Worm (Caenorhabditis elegans): Measurements from ENCODE around the gene str-204.

Gene str-204

DNA sequence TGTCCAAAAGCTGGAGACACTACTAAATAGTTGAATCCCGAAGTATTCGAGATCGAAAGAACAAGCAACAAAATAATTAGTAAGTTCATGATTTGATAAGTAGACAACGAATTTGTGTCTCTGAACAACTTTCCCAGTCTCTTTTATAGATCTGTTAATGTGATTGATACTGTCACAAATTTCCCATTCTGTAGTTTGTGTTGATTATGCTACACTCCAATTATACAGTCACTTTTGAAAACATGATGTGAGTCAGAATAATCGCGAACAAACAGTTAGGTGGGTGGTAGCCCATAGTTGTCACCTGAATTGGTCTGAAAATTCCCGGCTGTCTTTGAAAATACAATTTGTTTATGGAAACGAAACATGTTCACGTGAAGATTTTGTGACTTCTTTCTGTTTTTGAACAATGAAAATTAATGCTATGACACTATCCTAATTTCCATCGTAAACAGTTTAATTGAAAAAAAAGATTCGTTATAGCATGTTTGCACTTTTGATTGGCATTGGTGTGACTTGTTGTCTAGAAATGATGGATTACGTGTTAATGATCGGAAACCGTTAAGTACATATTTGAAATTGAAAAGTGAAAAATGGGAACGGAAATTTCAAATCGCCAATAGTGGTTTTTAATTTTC lies 4.1 kb downstream of the str-204 start, which contains the start of gene ugt-41:
TSS of gene ugt-41 (minus strand) at position 119 of the 638 bp plus-strand sequence.
- TF ChIP-seq ceh-13 (GFP tag; optimal IDR thresholded peaks at IDR 0.05): no peak
- no peak for TF ChIP-seq F13C5.2 (tag; optimal IDR thresholded peaks at IDR 0.05)
- no peak for TF ChIP-seq ets-7 (tag; optimal IDR thresholded peaks at IDR 0.05)
- no peak for TF ChIP-seq pes-1 (GFP tag; IDR thresholded peaks at IDR 0.05)
- no peak for TF ChIP-seq hmg-4 (GFP tag; optimal IDR thresholded peaks at IDR 0.05)
- no peak for TF ChIP-seq ceh-36 (tag; optimal IDR thresholded peaks at IDR 0.05)
- TF ChIP-seq sea-1 (GFP tag; conservative IDR thresholded peaks at IDR 0.05): no peak
- no peak for TF ChIP-seq hnd-1 (tag; optimal IDR thresholded peaks at IDR 0.05)
- no peak for TF ChIP-seq scrt-1 (GFP tag; IDR thresholded peaks at IDR 0.05)
- TF ChIP-seq B0310.2 (tag; optimal IDR thresholded peaks at IDR 0.05): no peak
- no peak for TF ChIP-seq tbx-11 (GFP tag; IDR thresholded peaks at IDR 0.05)
- no peak for TF ChIP-seq aly-1 (tag; optimal IDR thresholded peaks at IDR 0.05)
- no peak for TF ChIP-seq hmbx-1 (tag; optimal IDR thresholded peaks at IDR 0.05)
- TF ChIP-seq ama-1 (optimal IDR thresholded peaks at IDR 0.05): no peak
- no peak for TF ChIP-seq tbx-37 (GFP tag; conservative IDR thresholded peaks at IDR 0.05)

DNA sequence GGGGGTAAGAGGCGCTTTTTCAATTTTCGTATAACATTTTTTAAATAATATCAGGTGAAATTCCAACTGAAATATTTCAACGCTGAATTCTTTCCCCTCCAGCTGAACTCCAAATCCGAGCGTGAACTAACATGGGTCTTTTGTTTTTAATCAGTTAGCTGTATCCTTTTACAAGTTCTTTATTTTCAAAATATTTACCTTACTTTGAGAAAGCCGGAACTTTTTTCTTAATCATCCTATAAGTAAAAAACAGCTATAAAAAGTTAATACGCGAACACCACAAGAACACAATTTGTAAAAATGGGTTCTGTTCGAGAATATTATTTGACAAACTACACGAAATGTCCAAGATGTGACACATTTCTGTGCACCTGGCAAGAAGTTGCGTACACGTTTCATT lies 4.7 kb downstream of the str-204 start, which contains the start of gene srh-83:
TSS of gene srh-83 (plus strand) at position 301 of the 400 bp plus-strand sequence.
- TF ChIP-seq ama-1 (optimal IDR thresholded peaks at IDR 0.05) (no peak), ceh-36 (tag; optimal IDR thresholded peaks at IDR 0.05) (no peak), hnd-1 (tag; optimal IDR thresholded peaks at IDR 0.05) (no peak), tbx-11 (GFP tag; IDR thresholded peaks at IDR 0.05) (no peak)

DNA sequence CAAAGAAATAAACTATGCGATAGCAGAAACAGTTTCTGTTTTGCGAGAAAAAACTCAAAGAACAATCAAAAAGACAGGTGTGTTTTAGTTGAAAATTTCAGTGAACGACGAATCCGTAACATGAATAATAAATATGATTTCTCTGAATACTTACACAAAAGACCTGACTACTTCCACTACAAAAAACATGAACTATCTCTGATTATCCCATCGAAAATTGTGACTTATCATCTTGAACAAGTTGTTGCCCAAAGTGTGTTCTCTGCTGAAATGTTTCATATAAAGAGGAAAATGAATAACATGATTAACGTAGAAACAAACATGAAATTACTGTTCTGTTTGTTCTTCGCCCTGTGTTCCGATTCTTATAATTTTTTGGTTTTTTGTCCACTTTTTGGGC lies 7.2 kb downstream of the str-204 start, which contains the start of gene ugt-36:
TSS of gene ugt-36 (plus strand) at position 301 of the 400 bp plus-strand sequence.
- TF ChIP-seq hmbx-1 (tag; optimal IDR thresholded peaks at IDR 0.05) (no peak), sea-1 (GFP tag; conservative IDR thresholded peaks at IDR 0.05) (no peak), scrt-1 (GFP tag; IDR thresholded peaks at IDR 0.05) (no peak)

DNA sequence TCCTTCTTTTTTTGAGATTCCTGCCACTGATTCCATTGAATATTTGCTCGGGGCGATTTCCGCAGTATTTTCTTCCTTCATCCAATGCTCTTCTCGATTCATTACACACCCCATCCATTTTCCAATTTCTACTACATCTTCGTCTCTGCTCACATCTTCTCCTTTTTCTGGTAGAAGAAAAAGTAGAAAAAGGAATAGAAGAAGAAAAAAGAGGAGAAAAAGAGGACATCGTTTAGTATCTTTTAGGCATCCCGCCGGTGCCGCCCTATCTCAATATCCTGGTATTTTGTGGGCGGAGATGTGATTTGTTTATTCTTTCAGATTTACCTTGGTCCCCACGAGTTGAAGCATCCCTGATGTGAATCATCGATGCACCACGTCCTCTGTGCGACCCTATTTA lies 15.7 kb downstream of the str-204 start, which contains the start of gene lgc-39:
TSS of gene lgc-39 (plus strand) at position 301 of the 400 bp plus-strand sequence.
- TF ChIP-seq flt-1 (GFP tag; IDR thresholded peaks at IDR 0.05): no peak
- TF ChIP-seq ets-7 (tag; optimal IDR thresholded peaks at IDR 0.05): no peak

DNA sequence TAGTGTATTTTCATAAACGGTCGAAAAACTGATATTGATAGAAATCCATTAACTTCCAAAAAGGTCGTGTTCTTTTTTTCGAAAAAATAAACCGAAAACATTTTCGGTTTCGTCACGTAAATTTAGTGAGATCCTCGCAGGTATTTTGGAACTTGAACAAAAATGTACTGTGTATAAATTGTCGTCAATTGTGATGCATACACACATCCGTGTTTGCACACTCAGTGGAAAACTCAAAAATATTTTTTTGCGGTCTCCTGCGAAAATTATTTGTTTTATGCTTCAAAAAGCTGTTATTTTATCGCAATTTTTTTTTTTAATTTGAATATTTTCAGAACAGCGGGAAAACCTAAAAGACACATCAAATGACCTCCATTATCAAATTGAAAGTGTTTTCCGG lies 19.4 kb downstream of the str-204 start, which contains the start of gene cpsf-2:
TSS of gene cpsf-2 (plus strand) at position 330 of the 400 bp plus-strand sequence.
- TF ChIP-seq hmbx-1 (tag; optimal IDR thresholded peaks at IDR 0.05) (no peak), hmg-4 (GFP tag; optimal IDR thresholded peaks at IDR 0.05) (no peak), scrt-1 (GFP tag; IDR thresholded peaks at IDR 0.05) (no peak), ceh-13 (GFP tag; optimal IDR thresholded peaks at IDR 0.05) (no peak), aly-1 (tag; optimal IDR thresholded peaks at IDR 0.05) (no peak), tbx-11 (GFP tag; IDR thresholded peaks at IDR 0.05) (no peak), ama-1 (optimal IDR thresholded peaks at IDR 0.05) (no peak), pes-1 (GFP tag; IDR thresholded peaks at IDR 0.05) (no peak), B0310.2 (tag; optimal IDR thresholded peaks at IDR 0.05) (no peak), ceh-36 (tag; optimal IDR thresholded peaks at IDR 0.05) (no peak), hnd-1 (tag; optimal IDR thresholded peaks at IDR 0.05) (no peak), tbx-37 (GFP tag; conservative IDR thresholded peaks at IDR 0.05) (no peak)

DNA sequence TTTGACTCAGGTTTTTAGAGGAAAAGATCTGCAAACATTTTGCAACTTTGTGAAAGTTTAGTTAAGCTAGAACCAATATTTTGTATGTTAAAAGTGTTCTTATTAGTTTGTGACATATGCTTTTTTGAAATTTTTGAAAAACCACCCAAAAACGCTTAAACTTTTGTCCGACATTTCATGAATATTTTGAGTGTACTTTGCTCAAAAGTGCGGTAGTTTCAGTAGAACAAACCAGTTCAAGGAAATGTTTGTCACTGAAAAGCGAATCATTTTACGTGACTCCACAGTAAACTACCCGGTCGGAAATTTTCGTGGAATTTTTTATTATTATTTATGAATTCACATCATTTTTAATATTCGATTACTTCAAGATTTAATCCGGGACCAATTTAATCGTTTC lies 25.1 kb downstream of the str-204 start, which contains the start of gene pitr-5:
TSS of gene pitr-5 (plus strand) at position 301 of the 400 bp plus-strand sequence.
- TF ChIP-seq sea-1 (GFP tag; conservative IDR thresholded peaks at IDR 0.05) (no peak), scrt-1 (GFP tag; IDR thresholded peaks at IDR 0.05) (no peak), hmbx-1 (tag; optimal IDR thresholded peaks at IDR 0.05) (no peak), tra-4 (tag; optimal IDR thresholded peaks at IDR 0.05) (no peak), ets-7 (tag; optimal IDR thresholded peaks at IDR 0.05) (no peak), flt-1 (GFP tag; IDR thresholded peaks at IDR 0.05) (no peak), tbx-37 (GFP tag; conservative IDR thresholded peaks at IDR 0.05) (no peak), F13C5.2 (tag; optimal IDR thresholded peaks at IDR 0.05) (no peak), pes-1 (GFP tag; IDR thresholded peaks at IDR 0.05) (no peak), ama-1 (optimal IDR thresholded peaks at IDR 0.05) (no peak), B0310.2 (tag; optimal IDR thresholded peaks at IDR 0.05) (no peak), hnd-1 (tag; optimal IDR thresholded peaks at IDR 0.05) (no peak)

DNA sequence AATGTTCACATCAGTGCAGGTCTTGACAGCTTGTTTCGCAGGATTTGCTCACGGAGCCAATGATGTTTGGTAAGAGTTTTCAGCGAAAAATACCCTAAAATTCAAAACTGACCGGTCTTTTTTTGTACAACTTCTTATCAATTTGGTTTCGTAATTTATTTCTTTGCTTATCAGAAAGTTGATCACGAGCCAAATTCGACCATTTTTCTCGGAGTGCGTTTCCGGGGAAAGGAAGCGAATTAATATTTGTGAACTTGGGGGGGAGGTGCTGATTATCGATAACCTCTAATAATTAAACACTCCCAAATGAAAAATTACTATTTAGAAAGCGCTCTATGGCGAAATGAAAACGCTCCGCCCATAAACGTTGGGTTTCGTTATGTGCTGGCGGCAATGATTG lies 27.1 kb downstream of the str-204 start:
- TF ChIP-seq hmg-4 (GFP tag; optimal IDR thresholded peaks at IDR 0.05) (no peak), flt-1 (GFP tag; IDR thresholded peaks at IDR 0.05) (no peak), ceh-13 (GFP tag; optimal IDR thresholded peaks at IDR 0.05) (no peak), sea-1 (GFP tag; conservative IDR thresholded peaks at IDR 0.05) (no peak), hmbx-1 (tag; optimal IDR thresholded peaks at IDR 0.05) (no peak), ama-1 (optimal IDR thresholded peaks at IDR 0.05) (no peak), aly-1 (tag; optimal IDR thresholded peaks at IDR 0.05) (no peak), ets-7 (tag; optimal IDR thresholded peaks at IDR 0.05) (no peak), hnd-1 (tag; optimal IDR thresholded peaks at IDR 0.05) (no peak), pes-1 (GFP tag; IDR thresholded peaks at IDR 0.05) (no peak), tbx-11 (GFP tag; IDR thresholded peaks at IDR 0.05) (no peak)

DNA sequence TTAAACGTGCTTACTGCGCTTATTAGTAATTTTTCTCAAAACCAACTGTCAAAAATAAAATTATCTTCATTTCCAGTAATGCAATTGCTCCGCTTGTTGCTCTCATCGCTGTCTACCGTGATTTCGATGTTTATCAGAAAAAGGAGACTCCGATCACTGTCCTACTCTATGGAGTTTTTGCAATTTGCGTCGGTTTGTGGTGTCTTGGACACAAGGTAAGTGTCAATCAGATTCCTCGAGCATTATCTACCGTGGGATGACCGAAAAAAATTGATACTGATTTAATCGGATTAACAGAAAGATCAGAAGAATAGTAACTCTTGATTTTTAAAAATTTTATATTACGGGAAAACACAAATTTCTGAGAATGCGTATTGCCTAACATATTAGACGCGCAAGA lies 27.8 kb downstream of the str-204 start:
- TF ChIP-seq sea-1 (GFP tag; conservative IDR thresholded peaks at IDR 0.05) (no peak), hmg-4 (GFP tag; optimal IDR thresholded peaks at IDR 0.05) (no peak), ama-1 (optimal IDR thresholded peaks at IDR 0.05) (no peak), ceh-13 (GFP tag; optimal IDR thresholded peaks at IDR 0.05) (no peak), hnd-1 (tag; optimal IDR thresholded peaks at IDR 0.05) (no peak), ceh-36 (tag; optimal IDR thresholded peaks at IDR 0.05) (no peak), hmbx-1 (tag; optimal IDR thresholded peaks at IDR 0.05) (no peak), flt-1 (GFP tag; IDR thresholded peaks at IDR 0.05) (no peak), tra-4 (tag; optimal IDR thresholded peaks at IDR 0.05) (no peak)
